Worm (Caenorhabditis elegans) whole organism, early embryonic: ENCODE data around the gene grl-22.

Experiments used
- B0310.2 ChIP-seq: sonication (generic microtip); optimal IDR thresholded peaks from 2 replicates; lab custom pipeline; 2016; ENCODE audit warnings: mild to moderate bottlenecking, missing genetic modification characterization, missing compliant biosample characterization
- F13C5.2 ChIP-seq: sonication (generic microtip); optimal IDR thresholded peaks from 2 replicates; lab custom pipeline; 2017; ENCODE audit warnings: mild to moderate bottlenecking, missing genetic modification characterization, inconsistent platforms, missing compliant biosample characterization
- aly-1 ChIP-seq: sonication (generic microtip); optimal IDR thresholded peaks from 2 replicates; lab custom pipeline; 2016; ENCODE audit warnings: missing genetic modification characterization, missing compliant biosample characterization
- ama-1 ChIP-seq: fragments of 150-350 bp; optimal IDR thresholded peaks from 2 replicates; lab custom pipeline; 2014
- ceh-13 ChIP-seq: fragments of 200-800 bp; sonication (Bioruptor generic); optimal IDR thresholded peaks from 2 replicates; lab custom pipeline; 2018; ENCODE audit warnings: mild to moderate bottlenecking, missing genetic modification characterization, missing compliant biosample characterization
- ets-7 ChIP-seq: sonication (generic microtip); optimal IDR thresholded peaks from 2 replicates; lab custom pipeline; 2016; ENCODE audit warnings: missing genotype, missing genetic modification characterization, missing compliant biosample characterization
- flt-1 ChIP-seq: fragments of 200-800 bp; sonication (Bioruptor generic); IDR thresholded peaks from 2 replicates; pipeline ENCODE4 v1.3.6; 2022; ENCODE audit warnings: missing genetic modification characterization, missing compliant biosample characterization
- hmbx-1 ChIP-seq: sonication (generic microtip); optimal IDR thresholded peaks from 2 replicates; lab custom pipeline; 2016; ENCODE audit warnings: mild to moderate bottlenecking, missing genetic modification characterization, missing compliant biosample characterization
- hnd-1 ChIP-seq: sonication (generic microtip); optimal IDR thresholded peaks from 2 replicates; lab custom pipeline; 2016; ENCODE audit warnings: missing genetic modification characterization, missing compliant biosample characterization
- pes-1 ChIP-seq: fragments of 200-800 bp; sonication (Bioruptor generic); IDR thresholded peaks from 2 replicates; pipeline ENCODE4 v1.3.6; 2022; ENCODE audit warnings: missing genetic modification reagents, missing genetic modification characterization, missing compliant biosample characterization
- tbx-37 ChIP-seq: fragments of 200-800 bp; sonication (Bioruptor generic); conservative IDR thresholded peaks from 2 replicates; pipeline ENCODE4 v1.3.6; 2022; ENCODE audit warnings: missing genetic modification reagents, missing genetic modification characterization, missing compliant biosample characterization
- tra-4 ChIP-seq: sonication (generic microtip); optimal IDR thresholded peaks from 2 replicates; lab custom pipeline; 2017; ENCODE audit warnings: missing genetic modification characterization, missing compliant biosample characterization

DNA sequence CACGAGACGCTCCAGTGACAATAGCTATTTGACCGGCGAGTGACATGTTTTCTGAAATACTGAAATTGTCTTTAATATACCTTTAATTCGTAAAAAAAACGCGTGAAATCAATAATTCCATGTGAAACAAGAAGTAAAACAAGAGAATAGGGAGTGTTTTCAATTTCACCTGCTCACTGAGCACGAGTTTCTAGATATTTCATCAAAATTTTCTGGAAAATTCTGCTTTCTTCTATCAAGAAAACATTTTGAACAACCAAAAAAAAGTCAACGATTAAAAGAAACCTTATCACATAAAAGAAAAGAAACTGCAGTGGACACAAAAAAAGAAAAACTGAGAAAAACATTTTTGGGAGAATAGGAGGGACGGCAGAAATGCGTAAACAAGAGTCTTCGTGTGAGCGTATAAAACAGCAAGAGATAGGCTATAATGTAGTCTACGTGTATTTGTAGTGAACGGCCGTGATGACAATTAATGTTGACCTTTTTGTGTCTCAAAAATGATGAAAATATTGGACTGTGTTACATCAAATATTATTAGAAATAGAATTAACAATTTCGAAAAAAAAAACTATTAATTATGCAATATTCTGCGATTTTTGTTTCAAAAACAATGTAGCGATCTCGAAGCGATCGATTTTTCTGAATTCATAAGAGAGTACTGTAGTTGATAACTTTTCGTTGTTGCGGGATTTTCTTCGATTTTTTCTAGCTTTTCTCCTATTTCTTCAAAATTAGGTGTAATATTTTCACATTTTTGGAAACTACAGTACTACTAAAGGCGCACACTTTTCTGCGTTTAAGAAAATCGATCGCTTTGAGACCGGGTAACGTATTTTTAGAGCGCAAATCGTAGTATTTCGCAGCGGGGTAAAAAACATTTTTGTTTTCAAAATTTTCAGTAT lies 45.6 kb downstream of the grl-22 start, which contains the start of gene dhs-9:
- TF ChIP-seq tra-4 (tag; lab: Kevin White, UChicago) (no peak), ama-1 (lab: Kevin White, UChicago) (no peak), aly-1 (tag; lab: Kevin White, UChicago) (no peak), flt-1 (no peak), tbx-37 (GFP tag; lab: Robert Waterston, UW) (no peak), hnd-1 (tag; lab: Kevin White, UChicago) (no peak), ets-7 (tag; lab: Kevin White, UChicago) (no peak), pes-1 (GFP tag; lab: Robert Waterston, UW) (no peak), hmbx-1 (no peak), B0310.2 (tag; lab: Kevin White, UChicago) (no peak), ceh-13 (no peak), F13C5.2 (tag; lab: Kevin White, UChicago) (no peak)
